Fruit fly (Drosophila melanogaster) whole organism, embryonic: ENCODE data around the gene CG6830.

Experiments used
- CG14860 ChIP-seq: fragments of 200-800 bp; sonication (Bioruptor generic); IDR thresholded peaks from 3 replicates; pipeline ENCODE4 v1.3.6; 2022; ENCODE audit warnings: missing biosample characterization, missing genetic modification characterization; ENCODE audit not compliant: partially characterized antibody
- YL-1 ChIP-seq: fragments of 200-800 bp; sonication (Bioruptor generic); optimal IDR thresholded peaks from 3 replicates; lab custom pipeline; 2017; ENCODE audit warnings: missing biosample characterization, mild to moderate bottlenecking, missing genetic modification characterization

DNA sequence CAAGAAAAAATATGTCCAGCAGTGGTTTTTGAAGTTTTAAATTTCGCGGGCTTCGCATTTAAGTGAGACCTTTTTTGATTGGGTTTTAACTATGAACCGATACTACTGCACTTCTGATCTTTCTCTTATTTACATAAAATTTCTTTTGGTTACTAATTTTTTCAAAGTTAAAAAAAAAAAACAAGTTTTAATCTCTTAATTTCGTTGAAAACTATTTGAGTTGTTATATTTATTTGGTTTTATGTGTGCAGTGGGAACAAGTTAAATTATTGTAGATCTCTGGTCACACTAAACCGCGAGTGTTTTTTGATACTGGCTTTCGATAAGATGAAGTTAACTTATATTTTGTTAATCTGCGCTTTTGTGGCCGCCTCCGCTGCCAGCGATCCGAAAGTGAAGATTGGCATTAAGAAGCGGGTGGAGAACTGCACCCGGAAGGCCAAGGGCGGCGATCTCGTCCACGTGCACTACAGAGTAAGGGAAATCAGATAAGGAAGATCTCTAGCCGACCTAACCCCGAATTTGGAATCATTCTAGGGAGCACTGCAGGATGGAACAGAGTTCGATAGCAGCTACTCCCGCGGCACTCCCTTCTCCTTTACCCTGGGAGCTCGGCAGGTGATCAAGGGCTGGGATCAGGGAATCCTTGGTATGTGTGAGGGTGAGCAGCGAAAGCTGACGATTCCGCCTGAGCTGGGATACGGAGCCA is 10.0 kb downstream of the CG6830 start, which contains the start of gene CG14715:
- TF ChIP-seq YL-1 (peak; percentile 67), CG14860 (no peak)
